Fruit fly (Drosophila melanogaster) whole organism, embryonic: ENCODE results near the gene ps.

Source experiments
- Aef1 ChIP-seq: fragments of 200-800 bp; sonication (Bioruptor generic); IDR thresholded peaks from 3 replicates; pipeline ENCODE4 v1.3.6; 2022; ENCODE audit warnings: missing biosample characterization, missing genetic modification characterization
- Antp ChIP-seq: fragments of 200-800 bp; sonication (Bioruptor generic); optimal IDR thresholded peaks from 3 replicates; lab custom pipeline; 2016; ENCODE audit warnings: missing biosample characterization, missing genetic modification characterization
- CG1024 ChIP-seq: fragments of 200-800 bp; sonication (Bioruptor generic); IDR thresholded peaks from 2 replicates; pipeline ENCODE4 v1.3.6; 2022; ENCODE audit warnings: missing biosample characterization, missing genetic modification characterization
- CG10462 ChIP-seq: fragments of 200-800 bp; sonication (Bioruptor generic); optimal IDR thresholded peaks from 2 replicates; lab custom pipeline; 2016; ENCODE audit warnings: missing biosample characterization, missing genetic modification characterization
- CG11093 ChIP-seq: fragments of 200-800 bp; sonication (Bioruptor generic); IDR thresholded peaks from 3 replicates; pipeline ENCODE4 v1.3.6; 2022; ENCODE audit warnings: missing biosample characterization, missing genetic modification characterization
- CG11504 ChIP-seq: fragments of 200-800 bp; sonication (Bioruptor generic); optimal IDR thresholded peaks from 3 replicates; lab custom pipeline; 2019; ENCODE audit warnings: missing biosample characterization, mild to moderate bottlenecking, missing genetic modification characterization, moderate library complexity
- CG12391 ChIP-seq: fragments of 200-800 bp; sonication (Bioruptor generic); optimal IDR thresholded peaks from 3 replicates; lab custom pipeline; 2018; ENCODE audit warnings: missing biosample characterization, mild to moderate bottlenecking, missing genetic modification characterization, moderate library complexity
- CG15479 ChIP-seq: fragments of 200-800 bp; sonication (Bioruptor generic); optimal IDR thresholded peaks from 3 replicates; lab custom pipeline; 2019; ENCODE audit warnings: missing biosample characterization, mild to moderate bottlenecking, missing genetic modification characterization, moderate library complexity
- CG1602 ChIP-seq: fragments of 200-800 bp; sonication (Bioruptor generic); optimal IDR thresholded peaks from 3 replicates; lab custom pipeline; 2016; ENCODE audit warnings: missing biosample characterization, missing genetic modification characterization
- CG17802 ChIP-seq: fragments of 200-800 bp; sonication (Bioruptor generic); optimal IDR thresholded peaks from 2 replicates; lab custom pipeline; 2018; ENCODE audit warnings: missing biosample characterization, mild to moderate bottlenecking, missing genetic modification characterization, moderate library complexity
- CG1792 ChIP-seq: fragments of 200-800 bp; sonication (Bioruptor generic); optimal IDR thresholded peaks from 2 replicates; lab custom pipeline; 2016; ENCODE audit warnings: missing biosample characterization, missing genetic modification characterization
- CG2129 ChIP-seq: fragments of 200-800 bp; sonication (Bioruptor generic); IDR thresholded peaks from 2 replicates; pipeline ENCODE4 v1.3.6; 2022; ENCODE audit warnings: missing biosample characterization, missing genetic modification characterization; ENCODE audit not compliant: partially characterized antibody
- CG2875 ChIP-seq: fragments of 200-800 bp; sonication (Bioruptor generic); optimal IDR thresholded peaks from 2 replicates; lab custom pipeline; 2017; ENCODE audit warnings: missing biosample characterization, mild to moderate bottlenecking, missing genetic modification characterization, missing genetic modification reagents
- CG3163 ChIP-seq: fragments of 200-800 bp; sonication (Bioruptor generic); optimal IDR thresholded peaks from 3 replicates; lab custom pipeline; 2016; ENCODE audit warnings: missing biosample characterization, missing genetic modification characterization
- CG34376 ChIP-seq: fragments of 200-800 bp; sonication (Bioruptor generic); optimal IDR thresholded peaks from 2 replicates; lab custom pipeline; 2018; ENCODE audit warnings: missing biosample characterization, mild to moderate bottlenecking, missing genetic modification characterization
- CG34422 ChIP-seq: fragments of 200-800 bp; sonication (Bioruptor generic); IDR thresholded peaks from 3 replicates; pipeline ENCODE4 v1.3.6; 2022; ENCODE audit warnings: missing biosample characterization, missing genetic modification characterization
- CG3847 ChIP-seq: fragments of 200-800 bp; sonication (Bioruptor generic); IDR thresholded peaks from 2 replicates; pipeline ENCODE4 v1.3.6; 2022; ENCODE audit warnings: missing biosample characterization, missing genetic modification characterization
- CG42726 ChIP-seq: fragments of 200-800 bp; sonication (Bioruptor generic); IDR thresholded peaks from 2 replicates; pipeline ENCODE4 v1.3.6; 2022; ENCODE audit warnings: missing biosample characterization, missing genetic modification characterization; ENCODE audit not compliant: partially characterized antibody
- CG5180 ChIP-seq: fragments of 200-800 bp; sonication (Bioruptor generic); optimal IDR thresholded peaks from 3 replicates; lab custom pipeline; 2017; ENCODE audit warnings: missing biosample characterization, missing genetic modification characterization, mild to moderate bottlenecking, moderate library complexity, missing genetic modification reagents
- CG6654 ChIP-seq: fragments of 200-800 bp; sonication (Bioruptor generic); optimal IDR thresholded peaks from 2 replicates; lab custom pipeline; 2017; ENCODE audit warnings: missing biosample characterization, mild to moderate bottlenecking, missing genetic modification characterization
- CG6791 ChIP-seq: fragments of 200-800 bp; sonication (Bioruptor generic); IDR thresholded peaks from 3 replicates; pipeline ENCODE4 v1.3.6; 2022; ENCODE audit warnings: missing biosample characterization, missing genetic modification characterization; ENCODE audit not compliant: partially characterized antibody
- CG7963 ChIP-seq: fragments of 200-800 bp; sonication (Bioruptor generic); IDR thresholded peaks from 3 replicates; pipeline ENCODE4 v1.3.6; 2022; ENCODE audit warnings: missing biosample characterization, missing genetic modification characterization; ENCODE audit not compliant: partially characterized antibody
- CG7987 ChIP-seq: fragments of 200-800 bp; sonication (Bioruptor generic); optimal IDR thresholded peaks from 2 replicates; lab custom pipeline; 2018; ENCODE audit warnings: missing biosample characterization, mild to moderate bottlenecking, missing genetic modification characterization, moderate library complexity
- Elba2 ChIP-seq: fragments of 200-800 bp; sonication (Bioruptor generic); optimal IDR thresholded peaks from 3 replicates; lab custom pipeline; 2016; ENCODE audit warnings: missing biosample characterization, missing genetic modification characterization
- Fer3 ChIP-seq: fragments of 200-800 bp; sonication (Bioruptor generic); optimal IDR thresholded peaks from 2 replicates; lab custom pipeline; 2018; ENCODE audit warnings: missing biosample characterization, mild to moderate bottlenecking, missing genetic modification characterization, moderate library complexity
- HLHmδ ChIP-seq: fragments of 200-800 bp; sonication (Bioruptor generic); optimal IDR thresholded peaks from 2 replicates; lab custom pipeline; 2018; ENCODE audit warnings: missing biosample characterization, mild to moderate bottlenecking, missing genetic modification characterization, moderate library complexity
- HmgD ChIP-seq: fragments of 200-800 bp; sonication (Bioruptor generic); optimal IDR thresholded peaks from 3 replicates; lab custom pipeline; 2016; ENCODE audit warnings: missing biosample characterization, missing genetic modification characterization
- MBD-R2 ChIP-seq: fragments of 200-800 bp; sonication (Bioruptor generic); IDR thresholded peaks from 2 replicates; pipeline ENCODE4 v1.3.6; 2022; ENCODE audit warnings: missing biosample characterization, missing genetic modification characterization
- Meics ChIP-seq: fragments of 200-800 bp; sonication (Bioruptor generic); optimal IDR thresholded peaks from 2 replicates; lab custom pipeline; 2017; ENCODE audit warnings: missing biosample characterization, mild to moderate bottlenecking, missing genetic modification characterization
- NfI ChIP-seq: fragments of 200-800 bp; sonication (Bioruptor generic); optimal IDR thresholded peaks from 3 replicates; lab custom pipeline; 2018; ENCODE audit warnings: missing biosample characterization, mild to moderate bottlenecking, missing genetic modification characterization, moderate library complexity
- Ptx1 ChIP-seq: fragments of 200-800 bp; sonication (Bioruptor generic); IDR thresholded peaks from 2 replicates; pipeline ENCODE4 v1.3.6; 2022; ENCODE audit warnings: missing biosample characterization, missing genetic modification characterization
- TFAM ChIP-seq: fragments of 200-800 bp; sonication (Bioruptor generic); optimal IDR thresholded peaks from 2 replicates; lab custom pipeline; 2017; ENCODE audit warnings: missing biosample characterization, missing genetic modification characterization, inconsistent platforms
- btn ChIP-seq: fragments of 200-800 bp; sonication (Bioruptor generic); optimal IDR thresholded peaks from 2 replicates; lab custom pipeline; 2016; ENCODE audit warnings: missing biosample characterization, missing genetic modification characterization
- chn ChIP-seq: fragments of 200-800 bp; sonication (Bioruptor generic); optimal IDR thresholded peaks from 2 replicates; lab custom pipeline; 2016; ENCODE audit warnings: missing biosample characterization, missing genetic modification characterization
- cwo ChIP-seq: fragments of 200-800 bp; sonication (Bioruptor generic); optimal IDR thresholded peaks from 3 replicates; lab custom pipeline; 2017; ENCODE audit warnings: missing biosample characterization, missing genetic modification characterization, mild to moderate bottlenecking, moderate library complexity, missing genetic modification reagents
- dan ChIP-seq: fragments of 200-800 bp; sonication (Bioruptor generic); IDR thresholded peaks from 2 replicates; pipeline ENCODE4 v1.3.6; 2022; ENCODE audit warnings: missing biosample characterization, missing genetic modification characterization
- dmrt11E ChIP-seq: fragments of 200-800 bp; sonication (Bioruptor generic); optimal IDR thresholded peaks from 3 replicates; lab custom pipeline; 2018; ENCODE audit warnings: missing biosample characterization, mild to moderate bottlenecking, missing genetic modification characterization, moderate library complexity
- fd64A ChIP-seq: fragments of 200-800 bp; sonication (Bioruptor generic); optimal IDR thresholded peaks from 3 replicates; lab custom pipeline; 2018; ENCODE audit warnings: missing biosample characterization, mild to moderate bottlenecking, missing genetic modification characterization
- gem ChIP-seq: fragments of 200-800 bp; sonication (Bioruptor generic); optimal IDR thresholded peaks from 2 replicates; lab custom pipeline; 2019; ENCODE audit warnings: missing biosample characterization, mild to moderate bottlenecking, missing genetic modification characterization, moderate library complexity
- gt ChIP-seq: fragments of 200-800 bp; sonication (Bioruptor generic); IDR thresholded peaks from 2 replicates; pipeline ENCODE4 v1.3.6; 2022; ENCODE audit warnings: missing biosample characterization, missing genetic modification characterization
- kah ChIP-seq: fragments of 200-800 bp; sonication (Bioruptor generic); optimal IDR thresholded peaks from 2 replicates; lab custom pipeline; 2018; ENCODE audit warnings: missing biosample characterization, mild to moderate bottlenecking, missing genetic modification characterization
- nerfin-1 ChIP-seq: fragments of 200-800 bp; sonication (Bioruptor generic); optimal IDR thresholded peaks from 3 replicates; lab custom pipeline; 2019; ENCODE audit warnings: missing biosample characterization, mild to moderate bottlenecking, missing genetic modification characterization, moderate library complexity
- pan ChIP-seq, 4 experiments: fragments of >200 bp in 3 of 4; fragments of 200-800 bp in 1 of 4; sonication (Bioruptor generic) in 1 of 4; optimal IDR thresholded peaks in 3 of 4; IDR thresholded peaks in 1 of 4; 2 replicates each; pipeline versions ENCODE4 v1.3.6 to Lab custom; 2017 to 2022; ENCODE audit warnings: missing biosample characterization in 2 of 4, missing genetic modification characterization in 2 of 4, mixed read lengths in 1 of 4
- pnt ChIP-seq: fragments of 200-800 bp; sonication (Bioruptor generic); optimal IDR thresholded peaks from 3 replicates; lab custom pipeline; 2016; ENCODE audit warnings: missing biosample characterization, missing genetic modification characterization
- sisA ChIP-seq: fragments of 200-800 bp; sonication (Bioruptor generic); IDR thresholded peaks from 2 replicates; pipeline ENCODE4 v1.3.6; 2022; ENCODE audit warnings: missing biosample characterization, missing genetic modification characterization
- sr ChIP-seq: fragments of 200-800 bp; sonication (Bioruptor generic); IDR thresholded peaks from 3 replicates; pipeline ENCODE4 v1.3.6; 2022; ENCODE audit warnings: missing biosample characterization, missing genetic modification characterization
- sug ChIP-seq: fragments of 200-800 bp; optimal IDR thresholded peaks from 2 replicates; lab custom pipeline; 2019; ENCODE audit warnings: missing biosample characterization, mild to moderate bottlenecking, missing genetic modification characterization, moderate library complexity
- tin ChIP-seq: fragments of 200-800 bp; sonication (Bioruptor generic); optimal IDR thresholded peaks from 3 replicates; lab custom pipeline; 2016; ENCODE audit warnings: missing biosample characterization, missing genetic modification characterization
- vfl ChIP-seq: fragments of 200-800 bp; sonication (Bioruptor generic); optimal IDR thresholded peaks from 2 replicates; lab custom pipeline; 2016; ENCODE audit warnings: missing biosample characterization, missing genetic modification characterization
- wor ChIP-seq: fragments of 200-800 bp; sonication (Bioruptor generic); IDR thresholded peaks from 2 replicates; pipeline ENCODE4 v1.3.6; 2022; ENCODE audit warnings: missing biosample characterization, missing genetic modification characterization

Gene ps

dm6 chr3R:9370413-9370812, 47.3 kb upstream of the ps start (continued):
- no peak for TF ChIP-seq CG17802 (tag; lab: Kevin White, UChicago)
- no peak; the same call in 1 of the 2 replicates for TF ChIP-seq CG3847
- peak; percentile 53 for TF ChIP-seq NfI (GFP tag; lab: Kevin White, UChicago)
- TF ChIP-seq MBD-R2 (GFP tag; lab: Robert Waterston, UW) = peak; percentile 19; the same call in 1 of the 2 replicates
- TF ChIP-seq tin (GFP tag; lab: Kevin White, UChicago) = peak; percentile 3
- no peak for TF ChIP-seq pan (optimal IDR thresholded peaks at IDR 0.05; lab: Kevin White, UChicago)
- TF ChIP-seq pan (GFP tag; optimal IDR thresholded peaks at IDR 0.05 in 1 of 2, IDR thresholded peaks at IDR 0.05 in 1 of 2) = peak in 1 of 2 experiments; percentile 76
- TF ChIP-seq CG5180 = peak; percentile 2
- no peak for TF ChIP-seq CG2129 (GFP tag; lab: Robert Waterston, UW)
- no peak for TF ChIP-seq CG6654 (GFP tag; lab: Kevin White, UChicago)
- peak; percentile 76 for TF ChIP-seq Meics
- TF ChIP-seq CG1024 (GFP tag; lab: Robert Waterston, UW) = no peak
- peak; percentile 49 for TF ChIP-seq sug (tag; lab: Kevin White, UChicago)
- TF ChIP-seq cwo (GFP tag; lab: Kevin White, UChicago) = peak; percentile 52
- peak; percentile 69; the same call in 1 of the 2 replicates for TF ChIP-seq Ptx1 (GFP tag; lab: Robert Waterston, UW)
- no peak for TF ChIP-seq kah
- TF ChIP-seq gt (GFP tag; lab: Robert Waterston, UW) = no peak
- TF ChIP-seq CG42726 (GFP tag; lab: Robert Waterston, UW) = no peak
- no peak for TF ChIP-seq pnt (GFP tag; lab: Kevin White, UChicago)
- TF ChIP-seq sisA (GFP tag; lab: Robert Waterston, UW) = peak; percentile 50
- peak; percentile 23 for TF ChIP-seq Antp (GFP tag; lab: Kevin White, UChicago)
- no peak for TF ChIP-seq Elba2
- peak; percentile 18 for TF ChIP-seq CG1792 (GFP tag; lab: Kevin White, UChicago)
- TF ChIP-seq CG15479 (GFP tag; lab: Kevin White, UChicago) = no peak
- TF ChIP-seq CG7987 (GFP tag; lab: Kevin White, UChicago) = no peak
- peak; percentile 69 for TF ChIP-seq Fer3 (tag; lab: Kevin White, UChicago)
- TF ChIP-seq vfl (GFP tag; lab: Kevin White, UChicago) = no peak
- TF ChIP-seq nerfin-1 (tag; lab: Kevin White, UChicago) = no peak
- no peak for TF ChIP-seq wor
- peak; percentile 72 for TF ChIP-seq CG11504 (tag; lab: Kevin White, UChicago)
- no peak for TF ChIP-seq HLHmδ (GFP tag; lab: Kevin White, UChicago)
- TF ChIP-seq chn = peak; percentile 7
- TF ChIP-seq gem (tag; lab: Kevin White, UChicago) = peak; percentile 75
- TF ChIP-seq TFAM (GFP tag; lab: Kevin White, UChicago) = no peak
- TF ChIP-seq CG34422 = 0 out of 3 replicates have a peak, but pooled peaks have one; percentile 44
- no peak for TF ChIP-seq CG6791 (GFP tag; lab: Robert Waterston, UW)
- no peak for TF ChIP-seq fd64A (GFP tag; lab: Kevin White, UChicago)
- TF ChIP-seq btn (GFP tag; lab: Kevin White, UChicago) = no peak
- TF ChIP-seq dan (GFP tag; lab: Robert Waterston, UW) = no peak
- peak; percentile 59; the same call in 2 of the 3 replicates for TF ChIP-seq Aef1
- TF ChIP-seq CG7963 = no peak
- no peak for TF ChIP-seq HmgD (GFP tag; lab: Kevin White, UChicago)
- no peak for TF ChIP-seq sr (GFP tag; lab: Robert Waterston, UW)
- TF ChIP-seq CG2875 (GFP tag; lab: Kevin White, UChicago) = no peak
- no peak for TF ChIP-seq CG11093 (GFP tag; lab: Robert Waterston, UW)
- no peak for TF ChIP-seq dmrt11E
- TF ChIP-seq CG12391 (tag; lab: Kevin White, UChicago) = peak; percentile 58
- TF ChIP-seq CG10462 (GFP tag; lab: Kevin White, UChicago) = no peak
- TF ChIP-seq CG34376 (GFP tag; lab: Kevin White, UChicago) = no peak
- peak; percentile 8 for TF ChIP-seq CG3163
- no peak for TF ChIP-seq CG1602 (GFP tag; lab: Kevin White, UChicago)
